Worm (Caenorhabditis elegans): ENCODE data around the gene T25F10.4.
A peak's percentile ranks its signal among the peaks of the same experiment; 100 is the strongest.

The T25F10.4 gene

ce11 chrV:6801850-6802249, 39.6 kb upstream of the T25F10.4 start, which contains the start of gene dmsr-10:
Gene dmsr-10, minus strand, starts transcription at chrV:6801950.
- TF ChIP-seq nhr-47 (tag; optimal IDR thresholded peaks at IDR 0.05) = no peak
- TF ChIP-seq efl-1 (optimal IDR thresholded peaks at IDR 0.05) = no peak
- peak in 1 of 2 experiments; percentile 71 for TF ChIP-seq efl-1 (GFP tag; optimal IDR thresholded peaks at IDR 0.05 in 1 of 2)

ce11 chrV:6799564-6799963, 37.3 kb upstream of the T25F10.4 start, which contains the start of gene dmsr-9:
Gene dmsr-9, minus strand, starts transcription at chrV:6799664.
- TF ChIP-seq efl-1 (optimal IDR thresholded peaks at IDR 0.05) (no peak), efl-1 (GFP tag; optimal IDR thresholded peaks at IDR 0.05 in 1 of 2) (no peak), ceh-8 (GFP tag; optimal IDR thresholded peaks at IDR 0.05) (no peak), C04F5.9 (tag; optimal IDR thresholded peaks at IDR 0.05) (no peak), fkh-4 (tag; optimal IDR thresholded peaks at IDR 0.05; ENCODE audit: borderline replicate concordance) (no peak), fkh-8 (tag; optimal IDR thresholded peaks at IDR 0.05) (peak; percentile 30), zag-1 (tag; optimal IDR thresholded peaks at IDR 0.05) (no peak)

ce11 chrV:6796894-6797293, 34.6 kb upstream of the T25F10.4 start:
- TF ChIP-seq swsn-7 (tag; optimal IDR thresholded peaks at IDR 0.05) (peak; percentile 8), hlh-4 (tag; optimal IDR thresholded peaks at IDR 0.05) (no peak), nhr-71 (tag; optimal IDR thresholded peaks at IDR 0.05) (peak; percentile 20), irx-1 (tag; optimal IDR thresholded peaks at IDR 0.05) (no peak), nhr-47 (tag; optimal IDR thresholded peaks at IDR 0.05) (peak; percentile 6), ces-1 (GFP tag; optimal IDR thresholded peaks at IDR 0.05) (no peak), nhr-11 (tag; optimal IDR thresholded peaks at IDR 0.05) (no peak), unc-86 (tag; optimal IDR thresholded peaks at IDR 0.05) (peak; percentile 12), efl-1 (optimal IDR thresholded peaks at IDR 0.05) (peak; percentile 26 to 31), efl-1 (GFP tag; optimal IDR thresholded peaks at IDR 0.05 in 1 of 2) (peak; percentile 7 to 93), ama-1 (optimal IDR thresholded peaks at IDR 0.05) (no peak), nhr-90 (tag; optimal IDR thresholded peaks at IDR 0.05; ENCODE audit: poor library complexity) (no peak), mdl-1 (tag; optimal IDR thresholded peaks at IDR 0.05) (peak in 1 of 2 experiments; percentile 18), blmp-1 (tag; optimal IDR thresholded peaks at IDR 0.05) (peak; percentile 57), pag-3 (tag; optimal IDR thresholded peaks at IDR 0.05; ENCODE audit: borderline replicate concordance, insufficient read depth) (no peak), lsy-2 (tag; optimal IDR thresholded peaks at IDR 0.05) (peak; percentile 3 to 13), fkh-4 (tag; optimal IDR thresholded peaks at IDR 0.05; ENCODE audit: borderline replicate concordance) (no peak), egl-27 (tag; optimal IDR thresholded peaks at IDR 0.05) (no peak), snu-23 (GFP tag; optimal IDR thresholded peaks at IDR 0.05) (peak; percentile 55), lin-35 (GFP tag; optimal IDR thresholded peaks at IDR 0.05) (peak in 1 of 2 experiments; percentile 12), nhr-237 (tag; optimal IDR thresholded peaks at IDR 0.05) (no peak), ceh-82 (tag; optimal IDR thresholded peaks at IDR 0.05) (peak in 2 of 3 experiments; percentile 3 to 33), nhr-20 (tag; optimal IDR thresholded peaks at IDR 0.05) (peak; percentile 22), tbx-2 (tag; optimal IDR thresholded peaks at IDR 0.05) (no peak), nhr-85 (tag) (peak; percentile 16), mep-1 (tag; optimal IDR thresholded peaks at IDR 0.05) (peak; percentile 68), ceh-90 (tag; optimal IDR thresholded peaks at IDR 0.05) (no peak), C04F5.9 (tag; optimal IDR thresholded peaks at IDR 0.05) (no peak), snpc-4 (tag; optimal IDR thresholded peaks at IDR 0.05) (peak; percentile 10), xbp-1 (tag; optimal IDR thresholded peaks at IDR 0.05) (peak; percentile 6), aly-2 (tag; optimal IDR thresholded peaks at IDR 0.05) (no peak), rnt-1 (tag; optimal IDR thresholded peaks at IDR 0.05) (peak; percentile 34), dpl-1 (GFP tag; optimal IDR thresholded peaks at IDR 0.05) (peak in 1 of 3 experiments; percentile 4), dsc-1 (tag; optimal IDR thresholded peaks at IDR 0.05) (peak; percentile 8), lin-14 (GFP tag; optimal IDR thresholded peaks at IDR 0.05) (peak; percentile 91), grh-1 (GFP tag; IDR thresholded peaks at IDR 0.05) (no peak)

Data from whole organism, L1 larva.